Fruit fly (Drosophila melanogaster) whole organism, larva: ENCODE data around the gene CG15209.

Experiments used
- noc ChIP-seq: fragments of 200-800 bp; sonication (Bioruptor generic); optimal IDR thresholded peaks from 3 replicates; lab custom pipeline; 2019; ENCODE audit warnings: missing biosample characterization, mild to moderate bottlenecking, missing genetic modification characterization, moderate library complexity

CG15209 gene

dm6 chrX:10867692-10868091 lies 25.7 kb downstream of the CG15209 start:
- TF ChIP-seq noc (tag; lab: Kevin White, UChicago), result no peak

- no peak for TF ChIP-seq noc (tag; lab: Kevin White, UChicago)
Observed at dm6 chrX:10869045-10869444, 27.0 kb downstream of the CG15209 start, which contains the start of gene CG2157. Gene CG2157, plus strand, starts transcription at chrX:10869284.

- TF ChIP-seq noc (tag; lab: Kevin White, UChicago), result no peak
Observed at dm6 chrX:10876451-10876850, 34.4 kb downstream of the CG15209 start.

- no peak for TF ChIP-seq noc (tag; lab: Kevin White, UChicago)
Observed at dm6 chrX:10877087-10877935, 35.3 kb downstream of the CG15209 start, which contains the start of gene CG1637. Gene CG1637, minus strand, starts transcription at chrX:10877893.

- TF ChIP-seq noc (tag; lab: Kevin White, UChicago), result no peak
Observed at dm6 chrX:10882786-10883185, 40.8 kb downstream of the CG15209 start.

dm6 chrX:10883740-10884139 lies 41.7 kb downstream of the CG15209 start:
- TF ChIP-seq noc (tag; lab: Kevin White, UChicago), result no peak

dm6 chrX:10886418-10886817 lies 44.4 kb downstream of the CG15209 start:
- peak; percentile 59 for TF ChIP-seq noc (tag; lab: Kevin White, UChicago)

dm6 chrX:10887643-10888042 lies 45.6 kb downstream of the CG15209 start:
- TF ChIP-seq noc (tag; lab: Kevin White, UChicago), result no peak

- TF ChIP-seq noc (tag; lab: Kevin White, UChicago), result no peak
Observed at dm6 chrX:10889955-10890617, 48.1 kb downstream of the CG15209 start.

- no peak for TF ChIP-seq noc (tag; lab: Kevin White, UChicago)
Observed at dm6 chrX:10891150-10891549, 49.1 kb downstream of the CG15209 start, which contains the start of gene Ork1. Gene Ork1, minus strand, starts transcription at chrX:10891250.
